Fruit fly (Drosophila melanogaster) whole organism, prepupa: ENCODE measurements around the gene esg.

Experiments used
- Blimp-1 ChIP-seq: fragments of 200-800 bp; sonication (Bioruptor generic); optimal IDR thresholded peaks from 3 replicates; lab custom pipeline; 2017; ENCODE audit warnings: missing biosample characterization, missing genetic modification characterization, mild to moderate bottlenecking, moderate library complexity, missing genetic modification reagents
- CG10631 ChIP-seq: fragments of 200-800 bp; sonication (Bioruptor generic); optimal IDR thresholded peaks from 2 replicates; lab custom pipeline; 2016; ENCODE audit warnings: missing biosample characterization, missing genetic modification characterization
- CG11762 ChIP-seq: fragments of 200-800 bp; sonication (Bioruptor generic); optimal IDR thresholded peaks from 3 replicates; lab custom pipeline; 2016; ENCODE audit warnings: missing biosample characterization, missing genetic modification characterization; ENCODE audit not compliant: insufficient read depth
- CG15336 ChIP-seq: fragments of 200-800 bp; sonication (Bioruptor generic); IDR thresholded peaks from 2 replicates; pipeline ENCODE4 v1.3.6; 2022; ENCODE audit warnings: missing biosample characterization, missing genetic modification characterization
- CG1621 ChIP-seq: fragments of 200-800 bp; sonication (Bioruptor generic); optimal IDR thresholded peaks from 3 replicates; lab custom pipeline; 2018; ENCODE audit warnings: missing biosample characterization, mild to moderate bottlenecking, missing genetic modification characterization
- CG3032 ChIP-seq: fragments of 200-800 bp; optimal IDR thresholded peaks from 2 replicates; lab custom pipeline; 2019; ENCODE audit warnings: missing biosample characterization, mild to moderate bottlenecking, missing genetic modification characterization, moderate library complexity
- CG31627 ChIP-seq: fragments of 200-800 bp; sonication (Bioruptor generic); optimal IDR thresholded peaks from 3 replicates; lab custom pipeline; 2016; ENCODE audit warnings: missing biosample characterization, missing genetic modification characterization
- CG32006 ChIP-seq: fragments of 200-800 bp; sonication (Bioruptor generic); optimal IDR thresholded peaks from 3 replicates; lab custom pipeline; 2017; ENCODE audit warnings: missing biosample characterization, mild to moderate bottlenecking, missing genetic modification characterization
- CG3919 ChIP-seq: fragments of 200-800 bp; sonication (Bioruptor generic); optimal IDR thresholded peaks from 3 replicates; lab custom pipeline; 2016; ENCODE audit warnings: missing biosample characterization, missing genetic modification characterization
- CG4318 ChIP-seq: fragments of 200-800 bp; sonication (Bioruptor generic); optimal IDR thresholded peaks from 3 replicates; lab custom pipeline; 2017; ENCODE audit warnings: missing biosample characterization, mild to moderate bottlenecking, missing genetic modification characterization
- CG6276 ChIP-seq: fragments of 200-800 bp; sonication (Bioruptor generic); optimal IDR thresholded peaks from 2 replicates; lab custom pipeline; 2017; ENCODE audit warnings: missing biosample characterization, mild to moderate bottlenecking, missing genetic modification characterization
- CG6808 ChIP-seq: fragments of 200-800 bp; sonication (Bioruptor generic); optimal IDR thresholded peaks from 3 replicates; lab custom pipeline; 2017; ENCODE audit warnings: missing biosample characterization, missing genetic modification characterization, mild to moderate bottlenecking, moderate library complexity, missing genetic modification reagents
- CG6854 ChIP-seq: fragments of 200-800 bp; sonication (Bioruptor generic); optimal IDR thresholded peaks from 2 replicates; lab custom pipeline; 2017; ENCODE audit warnings: missing biosample characterization, mild to moderate bottlenecking, missing genetic modification characterization
- CG8119 ChIP-seq: fragments of 200-800 bp; sonication (Bioruptor generic); IDR thresholded peaks from 3 replicates; pipeline ENCODE4 v1.3.6; 2022; ENCODE audit warnings: missing biosample characterization, missing genetic modification characterization
- Eip75B ChIP-seq: fragments of 200-800 bp; sonication (Bioruptor generic); optimal IDR thresholded peaks from 3 replicates; lab custom pipeline; 2016; ENCODE audit warnings: missing biosample characterization, missing genetic modification characterization
- Eip78C ChIP-seq: fragments of 200-800 bp; sonication (Bioruptor generic); peaks from one replicate; lab custom pipeline; 2016; ENCODE audit warnings: missing biosample characterization, missing genetic modification characterization
- Ets96B ChIP-seq: fragments of 200-800 bp; optimal IDR thresholded peaks from 2 replicates; lab custom pipeline; 2019; ENCODE audit warnings: missing biosample characterization, mild to moderate bottlenecking, missing genetic modification characterization, moderate library complexity
- Gug ChIP-seq: fragments of 200-800 bp; sonication (Bioruptor generic); IDR thresholded peaks from 2 replicates; pipeline ENCODE4 v1.3.6; 2022; ENCODE audit warnings: missing biosample characterization, missing genetic modification characterization
- Hr39 ChIP-seq: fragments of 200-800 bp; sonication (Bioruptor generic); optimal IDR thresholded peaks from 2 replicates; lab custom pipeline; 2016; ENCODE audit warnings: missing biosample characterization, missing genetic modification characterization
- Hr4 ChIP-seq: fragments of 200-800 bp; sonication (Bioruptor generic); optimal IDR thresholded peaks from 3 replicates; lab custom pipeline; 2016; ENCODE audit warnings: missing biosample characterization, missing genetic modification characterization
- Met ChIP-seq: fragments of 200-800 bp; sonication (Bioruptor generic); optimal IDR thresholded peaks from 3 replicates; lab custom pipeline; 2016; ENCODE audit warnings: missing biosample characterization, missing genetic modification characterization
- OdsH ChIP-seq: fragments of 200-800 bp; sonication (Bioruptor generic); optimal IDR thresholded peaks from 3 replicates; lab custom pipeline; 2016; ENCODE audit warnings: missing biosample characterization, missing genetic modification characterization
- Smox ChIP-seq: fragments of 200-800 bp; sonication (Bioruptor generic); optimal IDR thresholded peaks from 3 replicates; lab custom pipeline; 2016; ENCODE audit warnings: missing biosample characterization, missing genetic modification characterization
- Sox102F ChIP-seq: fragments of 200-800 bp; sonication (Bioruptor generic); optimal IDR thresholded peaks from 2 replicates; lab custom pipeline; 2016; ENCODE audit warnings: missing biosample characterization, mild to moderate bottlenecking, missing genetic modification characterization
- achi ChIP-seq: fragments of 200-800 bp; sonication (Bioruptor generic); optimal IDR thresholded peaks from 3 replicates; lab custom pipeline; 2016; ENCODE audit warnings: missing biosample characterization, missing genetic modification characterization
- acj6 ChIP-seq: fragments of 200-800 bp; sonication (Bioruptor generic); optimal IDR thresholded peaks from 3 replicates; lab custom pipeline; 2016; ENCODE audit warnings: missing biosample characterization, missing genetic modification characterization
- cyc ChIP-seq: fragments of 200-800 bp; sonication (Bioruptor generic); optimal IDR thresholded peaks from 3 replicates; lab custom pipeline; 2016; ENCODE audit warnings: missing biosample characterization, missing genetic modification characterization
- eg ChIP-seq: fragments of 200-800 bp; sonication (Bioruptor generic); IDR thresholded peaks from 3 replicates; pipeline ENCODE4 v1.3.6; 2022; ENCODE audit warnings: missing biosample characterization, missing genetic modification characterization
- esn ChIP-seq: fragments of 200-800 bp; sonication (Bioruptor generic); optimal IDR thresholded peaks from 2 replicates; lab custom pipeline; 2016; ENCODE audit warnings: missing biosample characterization, mild to moderate bottlenecking, missing genetic modification characterization, moderate library complexity
- fd85E ChIP-seq: fragments of 200-800 bp; sonication (Bioruptor generic); optimal IDR thresholded peaks from 3 replicates; lab custom pipeline; 2016; ENCODE audit warnings: missing biosample characterization, missing genetic modification characterization
- lz ChIP-seq: fragments of 200-800 bp; sonication (Bioruptor generic); optimal IDR thresholded peaks from 3 replicates; lab custom pipeline; 2016; ENCODE audit warnings: missing biosample characterization, missing genetic modification characterization
- net ChIP-seq: fragments of 200-800 bp; sonication (Bioruptor generic); optimal IDR thresholded peaks from 3 replicates; lab custom pipeline; 2016; ENCODE audit warnings: missing biosample characterization, missing genetic modification characterization
- pdm3 ChIP-seq: fragments of 200-800 bp; sonication (Bioruptor generic); optimal IDR thresholded peaks from 3 replicates; lab custom pipeline; 2016; ENCODE audit warnings: missing biosample characterization, missing genetic modification characterization
- spab ChIP-seq: fragments of 200-800 bp; sonication (Bioruptor generic); optimal IDR thresholded peaks from 2 replicates; lab custom pipeline; 2017; ENCODE audit warnings: missing biosample characterization, mild to moderate bottlenecking, missing genetic modification characterization, missing genetic modification reagents
- svp ChIP-seq: fragments of 200-800 bp; sonication (Bioruptor generic); peaks from one replicate; lab custom pipeline; 2016; ENCODE audit warnings: missing biosample characterization, missing genetic modification characterization
- topi ChIP-seq: fragments of 200-800 bp; sonication (Bioruptor generic); optimal IDR thresholded peaks from 3 replicates; lab custom pipeline; 2016; ENCODE audit warnings: missing biosample characterization, missing genetic modification characterization

esg gene

dm6 chr2L:15349203-15349602 lies 15.5 kb downstream of the esg start:
- TF ChIP-seq CG3032 (peak; percentile 15), svp (GFP tag; lab: Kevin White, UChicago) (peak; percentile 51), Blimp-1 (GFP tag; lab: Kevin White, UChicago) (no peak), Hr4 (GFP tag; lab: Kevin White, UChicago) (peak; percentile 11), net (GFP tag; lab: Kevin White, UChicago) (no peak), CG3919 (GFP tag; lab: Kevin White, UChicago) (peak; percentile 11), CG32006 (GFP tag; lab: Kevin White, UChicago) (peak; percentile 35), esn (peak; percentile 9), CG15336 (GFP tag; lab: Robert Waterston, UW) (no peak), Eip78C (GFP tag; lab: Kevin White, UChicago) (peak; percentile 70), CG6808 (GFP tag; lab: Kevin White, UChicago) (no peak), Met (peak; percentile 17), CG1621 (no peak), Ets96B (tag; lab: Kevin White, UChicago) (peak; percentile 20)

- TF ChIP-seq CG10631 (GFP tag; lab: Kevin White, UChicago) = no peak
- TF ChIP-seq Gug = no peak
- no peak for TF ChIP-seq CG6854 (GFP tag; lab: Kevin White, UChicago)
- TF ChIP-seq fd85E = no peak
- no peak for TF ChIP-seq CG3032
- TF ChIP-seq eg = no peak
- TF ChIP-seq CG32006 (GFP tag; lab: Kevin White, UChicago) = peak; percentile 52
- peak; percentile 20 for TF ChIP-seq CG4318 (GFP tag; lab: Kevin White, UChicago)
- no peak for TF ChIP-seq Eip75B (GFP tag; lab: Kevin White, UChicago)
- TF ChIP-seq CG11762 = no peak
- no peak for TF ChIP-seq achi
- TF ChIP-seq lz = no peak
- peak; percentile 34 for TF ChIP-seq Hr4 (GFP tag; lab: Kevin White, UChicago)
Measured at dm6 chr2L:15350882-15351281, 17.2 kb downstream of the esg start.

dm6 chr2L:15358516-15358915 lies 24.9 kb downstream of the esg start:
- peak; percentile 53 for TF ChIP-seq Met
- TF ChIP-seq Eip78C (GFP tag; lab: Kevin White, UChicago) = peak; percentile 72
- TF ChIP-seq spab (GFP tag; lab: Kevin White, UChicago) = no peak
- peak; percentile 44 for TF ChIP-seq Sox102F (GFP tag; lab: Kevin White, UChicago)
- peak; percentile 24 for TF ChIP-seq OdsH (GFP tag; lab: Kevin White, UChicago)
- TF ChIP-seq CG31627 (GFP tag; lab: Kevin White, UChicago) = peak; percentile 36
- no peak for TF ChIP-seq CG6276 (GFP tag; lab: Kevin White, UChicago)
- no peak for TF ChIP-seq CG6854 (GFP tag; lab: Kevin White, UChicago)
- TF ChIP-seq svp (GFP tag; lab: Kevin White, UChicago) = peak; percentile 70
- TF ChIP-seq Hr39 (GFP tag; lab: Kevin White, UChicago) = peak; percentile 8
- peak; percentile 12 for TF ChIP-seq cyc (GFP tag; lab: Kevin White, UChicago)
- peak; percentile 26; the same call in 1 of the 2 replicates for TF ChIP-seq CG15336 (GFP tag; lab: Robert Waterston, UW)
- TF ChIP-seq CG3919 (GFP tag; lab: Kevin White, UChicago) = peak; percentile 23
- TF ChIP-seq topi (GFP tag; lab: Kevin White, UChicago) = peak; percentile 33
- TF ChIP-seq esn = peak; percentile 53
- TF ChIP-seq Smox (GFP tag; lab: Kevin White, UChicago) = peak; percentile 28
- TF ChIP-seq CG32006 (GFP tag; lab: Kevin White, UChicago) = peak; percentile 5
- no peak for TF ChIP-seq acj6 (GFP tag; lab: Kevin White, UChicago)
- 0 out of 3 replicates have a peak, but pooled peaks have one; percentile 20 for TF ChIP-seq CG8119 (GFP tag; lab: Robert Waterston, UW)

dm6 chr2L:15361527-15361926 lies 27.9 kb downstream of the esg start, which contains the start of gene CG15258:
TSS of gene CG15258 (minus strand) at chr2L:15361627.
- TF ChIP-seq pdm3 (no peak), lz (no peak), CG3032 (no peak), svp (GFP tag; lab: Kevin White, UChicago) (peak; percentile 20), eg (no peak)
- TF ChIP-seq, all 60 proteins: peak for 1
